Worm (Caenorhabditis elegans) whole organism, young adult: ENCODE results near the gene srd-17.

Source experiments
- B0261.1 ChIP-seq: sonication (generic microtip); optimal IDR thresholded peaks from 2 replicates; lab custom pipeline; 2016; ENCODE audit warnings: mild to moderate bottlenecking, missing genetic modification characterization, moderate library complexity, missing compliant biosample characterization
- B0336.3 ChIP-seq: fragments of 200-800 bp; sonication (Bioruptor generic); IDR thresholded peaks from 2 replicates; pipeline ENCODE4 v1.3.6; 2022; ENCODE audit warnings: missing genetic modification characterization, missing compliant biosample characterization
- D2030.7 ChIP-seq: fragments of 200-800 bp; sonication (Bioruptor generic); IDR thresholded peaks from 2 replicates; pipeline ENCODE4 v1.3.6; 2022; ENCODE audit warnings: missing genetic modification reagents, missing genetic modification characterization, missing compliant biosample characterization
- F39B2.1 ChIP-seq: fragments of 200-800 bp; sonication (Bioruptor generic); IDR thresholded peaks from 2 replicates; pipeline ENCODE4 v1.3.6; 2022; ENCODE audit warnings: missing genetic modification reagents, missing genetic modification characterization, missing compliant biosample characterization
- F52B5.7 ChIP-seq: sonication (generic microtip); optimal IDR thresholded peaks from 2 replicates; lab custom pipeline; 2016; ENCODE audit warnings: mild to moderate bottlenecking, missing genetic modification characterization, missing compliant biosample characterization
- F55B11.4 ChIP-seq: sonication (generic microtip); optimal IDR thresholded peaks from 2 replicates; lab custom pipeline; 2016; ENCODE audit warnings: missing compliant biosample characterization, missing genetic modification characterization, borderline replicate concordance; ENCODE audit not compliant: insufficient read depth
- K11D2.4 ChIP-seq: fragments of 200-800 bp; sonication (Bioruptor generic); IDR thresholded peaks from 2 replicates; pipeline ENCODE4 v1.3.6; 2022; ENCODE audit warnings: missing genetic modification reagents, missing genetic modification characterization, missing compliant biosample characterization
- K12H6.12 ChIP-seq: fragments of 200-800 bp; sonication (Bioruptor generic); optimal IDR thresholded peaks from 2 replicates; lab custom pipeline; 2018; ENCODE audit warnings: mild to moderate bottlenecking, missing genetic modification characterization, missing compliant biosample characterization
- Y53G8AR.9 ChIP-seq: fragments of 200-800 bp; sonication (Bioruptor generic); conservative IDR thresholded peaks from 2 replicates; pipeline ENCODE4 v1.3.6; 2022; ENCODE audit warnings: missing genetic modification reagents, missing genetic modification characterization, missing compliant biosample characterization
- akir-1 ChIP-seq: fragments of 200-800 bp; sonication (Bioruptor generic); optimal IDR thresholded peaks from 2 replicates; lab custom pipeline; 2018; ENCODE audit warnings: mild to moderate bottlenecking, missing genetic modification characterization, moderate library complexity, missing compliant biosample characterization
- attf-3 ChIP-seq: fragments of 200-800 bp; sonication (Bioruptor generic); conservative IDR thresholded peaks from 2 replicates; pipeline ENCODE4 v1.3.6; 2022; ENCODE audit warnings: missing genetic modification reagents, missing genetic modification characterization, missing compliant biosample characterization
- ccch-3 ChIP-seq: fragments of 200-800 bp; sonication (Bioruptor generic); optimal IDR thresholded peaks from 2 replicates; lab custom pipeline; 2018; ENCODE audit warnings: mild to moderate bottlenecking, missing genetic modification characterization, missing compliant biosample characterization
- cebp-1 ChIP-seq, 2 experiments: fragments of 200-800 bp in 1 of 2; sonication (Bioruptor generic) in 1 of 2; sonication (generic microtip) in 1 of 2; IDR thresholded peaks in 1 of 2; optimal IDR thresholded peaks in 1 of 2; 2 replicates each; pipeline versions ENCODE4 v1.3.6 to Lab custom; 2017 to 2022; ENCODE audit warnings: missing compliant biosample characterization in 2 of 2, missing genetic modification characterization in 2 of 2, mild to moderate bottlenecking in 1 of 2, missing genetic modification reagents in 1 of 2, moderate library complexity in 1 of 2
- ceh-27 ChIP-seq: fragments of 200-800 bp; sonication (Bioruptor generic); optimal IDR thresholded peaks from 2 replicates; lab custom pipeline; 2018; ENCODE audit warnings: mild to moderate bottlenecking, missing genetic modification characterization, moderate library complexity, missing compliant biosample characterization
- ceh-79 ChIP-seq: sonication (generic microtip); optimal IDR thresholded peaks from 2 replicates; lab custom pipeline; 2017; ENCODE audit warnings: mild to moderate bottlenecking, missing genetic modification characterization, missing compliant biosample characterization
- ceh-91 ChIP-seq: fragments of 200-800 bp; sonication (Bioruptor generic); IDR thresholded peaks from 2 replicates; pipeline ENCODE4 v1.3.6; 2022; ENCODE audit warnings: missing genetic modification reagents, missing genetic modification characterization, missing compliant biosample characterization
- die-1 ChIP-seq: sonication (generic microtip); optimal IDR thresholded peaks from 2 replicates; lab custom pipeline; 2016; ENCODE audit warnings: missing genotype, mild to moderate bottlenecking, missing genetic modification characterization, missing compliant biosample characterization
- fkh-3 ChIP-seq: sonication (generic microtip); optimal IDR thresholded peaks from 2 replicates; lab custom pipeline; 2016; ENCODE audit warnings: mild to moderate bottlenecking, missing genetic modification characterization, missing compliant biosample characterization
- him-1 ChIP-seq: sonication (generic microtip); optimal IDR thresholded peaks from 2 replicates; lab custom pipeline; 2016; ENCODE audit warnings: missing genotype, missing genetic modification reagents, missing genetic modification characterization, missing compliant biosample characterization
- let-607 ChIP-seq, 2 experiments: fragments of 200-800 bp in 1 of 2; sonication (Bioruptor generic) in 1 of 2; sonication (generic microtip) in 1 of 2; optimal IDR thresholded peaks; 2 replicates each; lab custom pipeline; 2016 to 2018; ENCODE audit warnings: mild to moderate bottlenecking in 2 of 2, missing compliant biosample characterization in 2 of 2, missing genetic modification characterization in 2 of 2, moderate library complexity in 2 of 2, missing genotype in 1 of 2
- lin-54 ChIP-seq: fragments of 200-800 bp; sonication (Bioruptor generic); optimal IDR thresholded peaks from 2 replicates; lab custom pipeline; 2018; ENCODE audit warnings: mild to moderate bottlenecking, missing genetic modification characterization, missing compliant biosample characterization
- lsl-1 ChIP-seq: fragments of 200-800 bp; sonication (Bioruptor generic); optimal IDR thresholded peaks from 2 replicates; lab custom pipeline; 2018; ENCODE audit warnings: mild to moderate bottlenecking, missing genetic modification characterization, moderate library complexity, missing compliant biosample characterization
- madf-3 ChIP-seq: fragments of 200-800 bp; sonication (Bioruptor generic); IDR thresholded peaks from 2 replicates; pipeline ENCODE4 v1.3.6; 2022; ENCODE audit warnings: missing genetic modification reagents, missing genetic modification characterization, missing compliant biosample characterization
- madf-6 ChIP-seq: fragments of 200-800 bp; sonication (Bioruptor generic); IDR thresholded peaks from 2 replicates; pipeline ENCODE4 v1.3.6; 2022; ENCODE audit warnings: missing genetic modification reagents, missing genetic modification characterization, missing compliant biosample characterization
- madf-8 ChIP-seq: fragments of 200-800 bp; sonication (Bioruptor generic); conservative IDR thresholded peaks from 2 replicates; pipeline ENCODE4 v1.3.6; 2022; ENCODE audit warnings: missing genetic modification reagents, missing genetic modification characterization, missing compliant biosample characterization
- mes-4 ChIP-seq: sonication (generic microtip); optimal IDR thresholded peaks from 2 replicates; lab custom pipeline; 2016; ENCODE audit warnings: missing genotype, missing genetic modification characterization, missing compliant biosample characterization
- rcor-1 ChIP-seq: fragments of 200-800 bp; sonication (Bioruptor generic); IDR thresholded peaks from 2 replicates; pipeline ENCODE4 v1.3.6; 2022; ENCODE audit warnings: missing genetic modification reagents, missing genetic modification characterization, missing compliant biosample characterization
- repo-1 ChIP-seq: sonication (generic microtip); optimal IDR thresholded peaks from 2 replicates; lab custom pipeline; 2017; ENCODE audit warnings: mild to moderate bottlenecking, missing genetic modification characterization, missing compliant biosample characterization
- snpc-4 ChIP-seq, 5 experiments: fragments of 150-350 bp in 1 of 5; sonication (generic microtip) in 4 of 5; optimal IDR thresholded peaks; 2 replicates each; lab custom pipeline; 2014 to 2018; ENCODE audit warnings: missing genetic modification characterization in 5 of 5, missing biosample characterization in 3 of 5, antibody characterized with exemption in 2 of 5, mild to moderate bottlenecking in 2 of 5, missing compliant biosample characterization in 2 of 5, missing genotype in 2 of 5, moderate library complexity in 2 of 5, missing genetic modification reagents in 1 of 5
- somi-1 ChIP-seq: fragments of 200-800 bp; sonication (Bioruptor generic); optimal IDR thresholded peaks from 2 replicates; lab custom pipeline; 2018; ENCODE audit warnings: mild to moderate bottlenecking, missing genetic modification characterization, missing compliant biosample characterization
- tbx-9 ChIP-seq: sonication (generic microtip); optimal IDR thresholded peaks from 2 replicates; lab custom pipeline; 2016; ENCODE audit warnings: borderline replicate concordance, missing genetic modification characterization, inconsistent platforms, missing compliant biosample characterization
- xnd-1 ChIP-seq: sonication (generic microtip); optimal IDR thresholded peaks from 2 replicates; lab custom pipeline; 2016; ENCODE audit warnings: missing genotype, missing genetic modification reagents, missing genetic modification characterization, missing compliant biosample characterization
- zfh-2 ChIP-seq: fragments of 200-800 bp; sonication (Bioruptor generic); conservative IDR thresholded peaks from 2 replicates; pipeline ENCODE4 v1.3.6; 2022; ENCODE audit warnings: missing genetic modification reagents, missing genetic modification characterization, missing compliant biosample characterization
- ztf-26 ChIP-seq: sonication (generic microtip); optimal IDR thresholded peaks from 2 replicates; lab custom pipeline; 2017; ENCODE audit warnings: missing genetic modification characterization, missing compliant biosample characterization
- ztf-3 ChIP-seq: fragments of 200-800 bp; sonication (Bioruptor generic); optimal IDR thresholded peaks from 2 replicates; lab custom pipeline; 2018; ENCODE audit warnings: mild to moderate bottlenecking, missing genetic modification characterization, missing compliant biosample characterization
- ztf-6 ChIP-seq: fragments of 200-800 bp; sonication (Bioruptor generic); IDR thresholded peaks from 2 replicates; pipeline ENCODE4 v1.3.6; 2022; ENCODE audit warnings: missing genetic modification reagents, missing genetic modification characterization, missing compliant biosample characterization

Gene srd-17

ce11 chrV:13406032-13406431, 26.5 kb downstream of the srd-17 start, which contains the start of gene cutl-1:
Gene cutl-1, minus strand, starts transcription at chrV:13406114.
- peak; percentile 73 for TF ChIP-seq madf-6 (GFP tag; lab: Robert Waterston, UW)
- TF ChIP-seq F55B11.4 (tag; lab: Kevin White, UChicago), result no peak
- peak; percentile 89 for TF ChIP-seq attf-3 (GFP tag; lab: Robert Waterston, UW)
- TF ChIP-seq B0336.3, result no peak
- TF ChIP-seq lsl-1 (GFP tag; lab: Kevin White, UChicago), result peak; percentile 49
- TF ChIP-seq madf-8 (GFP tag; lab: Robert Waterston, UW), result peak; percentile 60
- no peak for TF ChIP-seq fkh-3 (tag; lab: Kevin White, UChicago)
- no peak for TF ChIP-seq ceh-91 (GFP tag; lab: Robert Waterston, UW)

- TF ChIP-seq lin-54 (GFP tag; lab: Kevin White, UChicago) (no peak), ztf-6 (no peak), K12H6.12 (no peak), let-607 (tag; optimal IDR thresholded peaks at IDR 0.05; lab: Kevin White, UChicago) (no peak), somi-1 (GFP tag; lab: Kevin White, UChicago) (peak; percentile 24)
These were observed 30.0 kb downstream of the srd-17 start for ce11 chrV:13402524-13402923.

ce11 chrV:13401669-13402068, 30.8 kb downstream of the srd-17 start:
- no peak for TF ChIP-seq him-1 (tag; lab: Kevin White, UChicago)
- TF ChIP-seq B0336.3, result no peak
- no peak for TF ChIP-seq D2030.7 (GFP tag; lab: Robert Waterston, UW)
- no peak for TF ChIP-seq F52B5.7 (tag; lab: Kevin White, UChicago)
- no peak for TF ChIP-seq F39B2.1 (GFP tag; lab: Robert Waterston, UW)
- no peak for TF ChIP-seq cebp-1 (GFP tag; IDR thresholded peaks at IDR 0.05; lab: Robert Waterston, UW)
- no peak for TF ChIP-seq cebp-1 (tag; optimal IDR thresholded peaks at IDR 0.05; lab: Kevin White, UChicago)
- TF ChIP-seq ztf-3 (GFP tag; lab: Kevin White, UChicago), result no peak
- no peak for TF ChIP-seq madf-8 (GFP tag; lab: Robert Waterston, UW)
- no peak for TF ChIP-seq snpc-4 (GFP tag; optimal IDR thresholded peaks at IDR 0.05; lab: Kevin White, UChicago)
- no peak for TF ChIP-seq snpc-4 (tag; optimal IDR thresholded peaks at IDR 0.05; lab: Kevin White, UChicago)
- no peak for TF ChIP-seq repo-1 (tag; lab: Kevin White, UChicago)
- TF ChIP-seq xnd-1 (tag; lab: Kevin White, UChicago), result no peak
- no peak for TF ChIP-seq somi-1 (GFP tag; lab: Kevin White, UChicago)
- TF ChIP-seq mes-4 (tag; lab: Kevin White, UChicago), result no peak
- TF ChIP-seq madf-3 (GFP tag; lab: Robert Waterston, UW), result no peak
- TF ChIP-seq Y53G8AR.9 (GFP tag; lab: Robert Waterston, UW), result no peak
- no peak for TF ChIP-seq K11D2.4 (GFP tag; lab: Robert Waterston, UW)

ce11 chrV:13396426-13396825, 36.1 kb downstream of the srd-17 start:
- no peak for TF ChIP-seq ccch-3 (GFP tag; lab: Kevin White, UChicago)
- TF ChIP-seq ceh-79, result peak; percentile 8
- peak; percentile 67 for TF ChIP-seq zfh-2 (GFP tag; lab: Robert Waterston, UW)
- no peak for TF ChIP-seq repo-1 (tag; lab: Kevin White, UChicago)
- TF ChIP-seq rcor-1, result 0 out of 2 replicates have a peak, but pooled peaks have one; percentile 16
- no peak for TF ChIP-seq die-1 (tag; lab: Kevin White, UChicago)
- TF ChIP-seq B0261.1 (tag; lab: Kevin White, UChicago), result no peak
- peak; percentile 59 for TF ChIP-seq somi-1 (GFP tag; lab: Kevin White, UChicago)
- peak; percentile 80 for TF ChIP-seq ceh-27
- TF ChIP-seq Y53G8AR.9 (GFP tag; lab: Robert Waterston, UW), result no peak
- no peak for TF ChIP-seq tbx-9 (tag; lab: Kevin White, UChicago)
- TF ChIP-seq K12H6.12, result no peak
- TF ChIP-seq ztf-26, result no peak
- no peak for TF ChIP-seq attf-3 (GFP tag; lab: Robert Waterston, UW)
- no peak for TF ChIP-seq akir-1 (GFP tag; lab: Kevin White, UChicago)
- TF ChIP-seq him-1 (tag; lab: Kevin White, UChicago), result no peak
